Worm (Caenorhabditis elegans) whole organism, young adult: Measurements from ENCODE around the gene srh-208.

Experiments
- F37B4.10 ChIP-seq: fragments of 200-800 bp; sonication (Bioruptor generic); IDR thresholded peaks from 2 replicates; pipeline ENCODE4 v1.3.6; 2022; ENCODE audit warnings: missing genetic modification characterization, missing compliant biosample characterization
- ama-1 ChIP-seq, 3 experiments: fragments of 150-350 bp in 1 of 3; sonication (generic microtip) in 2 of 3; optimal IDR thresholded peaks; 2 replicates each; lab custom pipeline; 2014 to 2018; ENCODE audit warnings: missing biosample characterization in 2 of 3, missing genetic modification characterization in 2 of 3, missing genetic modification reagents in 2 of 3
- attf-5 ChIP-seq: fragments of 200-800 bp; sonication (Bioruptor generic); optimal IDR thresholded peaks from 2 replicates; lab custom pipeline; 2018; ENCODE audit warnings: mild to moderate bottlenecking, missing genetic modification characterization, missing compliant biosample characterization
- bed-1 ChIP-seq: fragments of 200-800 bp; sonication (Bioruptor generic); IDR thresholded peaks from 2 replicates; pipeline ENCODE4 v1.3.6; 2022; ENCODE audit warnings: missing genetic modification reagents, missing genetic modification characterization, missing compliant biosample characterization
- bed-2 ChIP-seq: fragments of 200-800 bp; sonication (Bioruptor generic); IDR thresholded peaks from 2 replicates; pipeline ENCODE4 v1.3.6; 2022; ENCODE audit warnings: missing genetic modification reagents, missing genetic modification characterization, missing compliant biosample characterization
- him-1 ChIP-seq: sonication (generic microtip); optimal IDR thresholded peaks from 2 replicates; lab custom pipeline; 2016; ENCODE audit warnings: missing genotype, missing genetic modification reagents, missing genetic modification characterization, missing compliant biosample characterization
- madf-10 ChIP-seq: sonication (generic microtip); optimal IDR thresholded peaks from 2 replicates; lab custom pipeline; 2016; ENCODE audit warnings: mild to moderate bottlenecking, missing genetic modification characterization, missing compliant biosample characterization
- mel-28 ChIP-seq: sonication (generic microtip); optimal IDR thresholded peaks from 2 replicates; lab custom pipeline; 2016; ENCODE audit warnings: borderline replicate concordance, mild to moderate bottlenecking, missing genetic modification characterization, missing compliant biosample characterization
- tbx-9 ChIP-seq: sonication (generic microtip); optimal IDR thresholded peaks from 2 replicates; lab custom pipeline; 2016; ENCODE audit warnings: borderline replicate concordance, missing genetic modification characterization, inconsistent platforms, missing compliant biosample characterization

- TF ChIP-seq ama-1 (optimal IDR thresholded peaks at IDR 0.05; lab: Kevin White, UChicago): no peak
- no peak for TF ChIP-seq ama-1 (GFP tag; optimal IDR thresholded peaks at IDR 0.05; lab: Kevin White, UChicago)
- TF ChIP-seq mel-28 (tag; lab: Kevin White, UChicago): no peak
- TF ChIP-seq madf-10 (tag; lab: Kevin White, UChicago): no peak
- TF ChIP-seq F37B4.10 (GFP tag; lab: Robert Waterston, UW): no peak
- TF ChIP-seq him-1 (tag; lab: Kevin White, UChicago): no peak
- TF ChIP-seq tbx-9: no peak
- no peak for TF ChIP-seq bed-2 (GFP tag; lab: Robert Waterston, UW)
- TF ChIP-seq bed-1 (GFP tag; lab: Robert Waterston, UW): no peak
- no peak for TF ChIP-seq attf-5 (GFP tag; lab: Kevin White, UChicago)
These were observed 28.9 kb upstream of the srh-208 start, which contains the start of the genes F55C9.3 and fbxb-57 for ce11 chrV:19288073-19288805.
